Worm (Caenorhabditis elegans) whole organism, L4/young adult: ENCODE measurements around the gene W04G3.5.

Source experiments
- W03F9.2 ChIP-seq: fragments of 150-350 bp; optimal IDR thresholded peaks from 2 replicates; lab custom pipeline; 2014; ENCODE audit warnings: missing biosample characterization, missing genetic modification characterization
- dao-5 ChIP-seq: sonication (generic microtip); optimal IDR thresholded peaks from 2 replicates; lab custom pipeline; 2016; ENCODE audit warnings: missing genotype, missing genetic modification characterization, moderate library complexity, missing compliant biosample characterization
- him-1 ChIP-seq: sonication (generic microtip); optimal IDR thresholded peaks from 2 replicates; lab custom pipeline; 2016; ENCODE audit warnings: missing genotype, missing genetic modification reagents, missing genetic modification characterization, missing compliant biosample characterization

ce11 chrX:11061904-11062303 is 11.6 kb upstream of the W04G3.5 start, which contains the start of gene lpr-5:
- TF ChIP-seq dao-5 (no peak), him-1 (tag; lab: Kevin White, UChicago) (no peak), W03F9.2 (tag; lab: Kevin White, UChicago) (no peak)
